Worm (Caenorhabditis elegans): Measurements from ENCODE around the gene kqt-2.

kqt-2 gene

ce11 chrX:8247088-8247487 is 919 bp upstream of the kqt-2 start:
- no peak for TF ChIP-seq ama-1 (optimal IDR thresholded peaks at IDR 0.05)
- no peak for TF ChIP-seq nhr-43 (tag; optimal IDR thresholded peaks at IDR 0.05; ENCODE audit: poor library complexity, severe bottlenecking)
- no peak for TF ChIP-seq hmg-11 (tag; optimal IDR thresholded peaks at IDR 0.05)
- no peak for TF ChIP-seq egl-27 (tag; optimal IDR thresholded peaks at IDR 0.05)
- TF ChIP-seq elt-2 (tag; optimal IDR thresholded peaks at IDR 0.05): no peak
- TF ChIP-seq ZK546.5 (tag; optimal IDR thresholded peaks at IDR 0.05): no peak
- no peak for TF ChIP-seq fkh-2 (tag; optimal IDR thresholded peaks at IDR 0.05)
- no peak for TF ChIP-seq unc-62 (GFP tag; optimal IDR thresholded peaks at IDR 0.05)
- TF ChIP-seq ceh-28 (tag; optimal IDR thresholded peaks at IDR 0.05): no peak
- TF ChIP-seq nhr-11 (tag; optimal IDR thresholded peaks at IDR 0.05): no peak
- no peak for TF ChIP-seq eor-1 (tag; optimal IDR thresholded peaks at IDR 0.05)

- no peak for TF ChIP-seq nhr-77 (tag; optimal IDR thresholded peaks at IDR 0.05)
- no peak for TF ChIP-seq eor-1 (tag; optimal IDR thresholded peaks at IDR 0.05)
- peak; percentile 86 for TF ChIP-seq jun-1 (tag; optimal IDR thresholded peaks at IDR 0.05)
- no peak for TF ChIP-seq unc-62 (GFP tag; optimal IDR thresholded peaks at IDR 0.05)
- no peak for TF ChIP-seq nfya-1 (tag; optimal IDR thresholded peaks at IDR 0.05; ENCODE audit: insufficient read depth)
- TF ChIP-seq nhr-237 (tag; optimal IDR thresholded peaks at IDR 0.05): no peak
- TF ChIP-seq nhr-11 (tag; optimal IDR thresholded peaks at IDR 0.05): no peak
- TF ChIP-seq ceh-82 (tag; optimal IDR thresholded peaks at IDR 0.05): no peak
- TF ChIP-seq mml-1 (tag; optimal IDR thresholded peaks at IDR 0.05): no peak
- TF ChIP-seq lin-15B (tag; optimal IDR thresholded peaks at IDR 0.05): no peak
- TF ChIP-seq skn-1 (tag; optimal IDR thresholded peaks at IDR 0.05): no peak
- TF ChIP-seq fkh-10 (GFP tag; optimal IDR thresholded peaks at IDR 0.05): no peak
- TF ChIP-seq nhr-25 (tag; optimal IDR thresholded peaks at IDR 0.05): no peak
- TF ChIP-seq fos-1 (tag; optimal IDR thresholded peaks at IDR 0.05): no peak
- no peak for TF ChIP-seq ceh-28 (tag; optimal IDR thresholded peaks at IDR 0.05)
- no peak for TF ChIP-seq lsy-12 (tag; optimal IDR thresholded peaks at IDR 0.05)
- no peak for TF ChIP-seq ama-1 (optimal IDR thresholded peaks at IDR 0.05)
- TF ChIP-seq ZK546.5 (tag; optimal IDR thresholded peaks at IDR 0.05): no peak
- no peak for TF ChIP-seq elt-1 (tag; optimal IDR thresholded peaks at IDR 0.05)
- no peak for TF ChIP-seq ztf-4 (tag; optimal IDR thresholded peaks at IDR 0.05)
- no peak for TF ChIP-seq nhr-76 (tag; optimal IDR thresholded peaks at IDR 0.05)
- TF ChIP-seq snpc-4 (tag; optimal IDR thresholded peaks at IDR 0.05): no peak
- no peak for TF ChIP-seq elt-3 (tag; optimal IDR thresholded peaks at IDR 0.05)
- no peak for TF ChIP-seq nhr-28 (tag; optimal IDR thresholded peaks at IDR 0.05)
- TF ChIP-seq pha-4 (tag; optimal IDR thresholded peaks at IDR 0.05): peak; percentile 61
- no peak for TF ChIP-seq R02D3.7 (tag; optimal IDR thresholded peaks at IDR 0.05)
- TF ChIP-seq pqm-1 (tag; optimal IDR thresholded peaks at IDR 0.05): peak; percentile 99
- no peak for TF ChIP-seq egl-27 (tag; optimal IDR thresholded peaks at IDR 0.05)
- TF ChIP-seq ceh-16 (tag; optimal IDR thresholded peaks at IDR 0.05): no peak
- no peak for TF ChIP-seq tbx-2 (tag; optimal IDR thresholded peaks at IDR 0.05)
- TF ChIP-seq hmg-11 (tag; optimal IDR thresholded peaks at IDR 0.05): no peak
- TF ChIP-seq mdl-1 (tag; optimal IDR thresholded peaks at IDR 0.05): peak; percentile 2
- TF ChIP-seq nhr-43 (tag; optimal IDR thresholded peaks at IDR 0.05; ENCODE audit: poor library complexity, severe bottlenecking): no peak
- TF ChIP-seq unc-39 (tag; optimal IDR thresholded peaks at IDR 0.05): no peak
- TF ChIP-seq nhr-23 (tag; optimal IDR thresholded peaks at IDR 0.05): no peak
- no peak for TF ChIP-seq egl-5 (tag; optimal IDR thresholded peaks at IDR 0.05)
- TF ChIP-seq aly-2 (tag; optimal IDR thresholded peaks at IDR 0.05): no peak
- TF ChIP-seq elt-2 (tag; optimal IDR thresholded peaks at IDR 0.05): peak; percentile 97
- no peak for TF ChIP-seq ztf-11 (tag; optimal IDR thresholded peaks at IDR 0.05)
- TF ChIP-seq sea-2 (GFP tag; optimal IDR thresholded peaks at IDR 0.05): no peak
- TF ChIP-seq nhr-67 (tag; optimal IDR thresholded peaks at IDR 0.05): no peak
- no peak for TF ChIP-seq fkh-2 (tag; optimal IDR thresholded peaks at IDR 0.05)
Measured at ce11 chrX:8243116-8243515, 3.1 kb downstream of the kqt-2 start.

ce11 chrX:8241906-8242305 is 4.3 kb downstream of the kqt-2 start, which contains the start of gene endu-2:
TSS of gene endu-2 (plus strand) at chrX:8242301.
- TF ChIP-seq pha-4 (tag; optimal IDR thresholded peaks at IDR 0.05) (peak; percentile 3), nhr-23 (tag; optimal IDR thresholded peaks at IDR 0.05) (no peak), elt-2 (tag; optimal IDR thresholded peaks at IDR 0.05) (peak; percentile 90), fkh-10 (GFP tag; optimal IDR thresholded peaks at IDR 0.05) (no peak), nhr-237 (tag; optimal IDR thresholded peaks at IDR 0.05) (no peak), ceh-82 (tag; optimal IDR thresholded peaks at IDR 0.05) (no peak), elt-1 (tag; optimal IDR thresholded peaks at IDR 0.05) (no peak), pqm-1 (tag; optimal IDR thresholded peaks at IDR 0.05) (peak; percentile 78), tbx-2 (tag; optimal IDR thresholded peaks at IDR 0.05) (no peak), ztf-4 (tag; optimal IDR thresholded peaks at IDR 0.05) (no peak)

All from whole organism, L3 larva.